Worm (Caenorhabditis elegans) whole organism, L2 larva: ENCODE data around the gene vha-2.

Experiments
- F13H6.1 ChIP-seq: sonication (generic microtip); optimal IDR thresholded peaks from 2 replicates; lab custom pipeline; 2016; ENCODE audit warnings: missing genetic modification characterization, missing compliant biosample characterization
- ZK546.5 ChIP-seq: sonication (generic microtip); optimal IDR thresholded peaks from 2 replicates; lab custom pipeline; 2017; ENCODE audit warnings: missing biosample characterization, missing genetic modification characterization
- aly-2 ChIP-seq: fragments of 150-350 bp; optimal IDR thresholded peaks from 2 replicates; lab custom pipeline; 2014; ENCODE audit warnings: missing biosample characterization, missing genetic modification characterization
- mdl-1 ChIP-seq, 2 experiments: fragments of 150-350 bp in 1 of 2; sonication (generic microtip) in 1 of 2; optimal IDR thresholded peaks; 2 replicates each; lab custom pipeline; 2017; ENCODE audit warnings: missing biosample characterization in 2 of 2, missing genetic modification characterization in 2 of 2
- nhr-25 ChIP-seq: fragments of 150-350 bp; sonication (generic microtip); optimal IDR thresholded peaks from 3 replicates; lab custom pipeline; 2014; ENCODE audit warnings: missing biosample characterization, missing genetic modification characterization
- skn-1 ChIP-seq: sonication (generic microtip); optimal IDR thresholded peaks from 2 replicates; lab custom pipeline; 2017; ENCODE audit warnings: missing biosample characterization, missing genetic modification characterization
- zag-1 ChIP-seq: fragments of 150-350 bp; optimal IDR thresholded peaks from 2 replicates; lab custom pipeline; 2014; ENCODE audit warnings: missing biosample characterization, missing genetic modification characterization
- ztf-11 ChIP-seq: sonication (generic microtip); optimal IDR thresholded peaks from 2 replicates; lab custom pipeline; 2017; ENCODE audit warnings: missing biosample characterization, missing genetic modification characterization

DNA sequence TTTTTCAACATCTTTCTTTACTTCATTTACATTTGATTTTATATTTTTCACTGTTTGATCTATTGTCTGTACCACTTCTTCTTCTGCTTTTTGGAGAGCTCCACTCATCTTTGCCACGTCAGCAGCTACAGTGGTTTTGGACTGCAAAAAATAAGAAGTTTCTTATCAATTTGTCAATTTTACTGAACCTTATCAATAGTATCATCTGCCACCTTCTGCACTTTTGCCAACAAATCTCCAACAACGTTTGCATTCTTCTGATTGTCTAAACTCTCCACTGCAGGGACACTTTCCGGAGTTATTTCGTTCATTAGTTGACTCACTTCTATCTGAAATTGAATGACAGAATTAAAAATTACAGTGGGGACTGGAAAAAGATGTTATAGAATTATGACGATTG, 4.8 kb downstream of the vha-2 start:
- TF ChIP-seq aly-2 (tag; lab: Kevin White, UChicago) (no peak), ZK546.5 (tag; lab: Kevin White, UChicago) (no peak), zag-1 (tag; lab: Kevin White, UChicago) (no peak), F13H6.1 (tag; lab: Kevin White, UChicago) (no peak), skn-1 (tag; lab: Kevin White, UChicago) (no peak), ztf-11 (tag; lab: Kevin White, UChicago) (no peak), nhr-25 (tag; lab: Kevin White, UChicago) (no peak), mdl-1 (tag; optimal IDR thresholded peaks at IDR 0.05; lab: Kevin White, UChicago) (no peak)
